Fruit fly (Drosophila melanogaster) whole organism, embryonic: Measurements from ENCODE around the gene CG14207.
A peak's percentile ranks its signal among the peaks of the same experiment; 100 is the strongest.

Source experiments
- Awh ChIP-seq: fragments of 200-800 bp; sonication (Bioruptor generic); IDR thresholded peaks from 2 replicates; pipeline ENCODE4, ENCODE4 v1.3.6; 2022; ENCODE audit warnings: missing biosample characterization, missing genetic modification characterization
- CG11085 ChIP-seq: fragments of 200-800 bp; sonication (Bioruptor generic); IDR thresholded peaks from 2 replicates; pipeline ENCODE4 v1.3.6; 2022; ENCODE audit warnings: missing biosample characterization, missing genetic modification characterization
- CG11456 ChIP-seq: fragments of 200-800 bp; sonication (Bioruptor generic); IDR thresholded peaks from 3 replicates; pipeline ENCODE4 v1.3.6; 2022; ENCODE audit warnings: missing biosample characterization, missing genetic modification characterization
- CG1233 ChIP-seq: fragments of 200-800 bp; sonication (Bioruptor generic); optimal IDR thresholded peaks from 4 replicates; lab custom pipeline; 2018; ENCODE audit warnings: missing biosample characterization, mild to moderate bottlenecking, missing genetic modification characterization
- CG12659 ChIP-seq: fragments of 200-800 bp; sonication (Bioruptor generic); optimal IDR thresholded peaks from 3 replicates; lab custom pipeline; 2017; ENCODE audit warnings: mild to moderate bottlenecking, missing biosample characterization, missing genetic modification reagents, missing genetic modification characterization
- CG13296 ChIP-seq: fragments of 200-800 bp; sonication (Bioruptor generic); optimal IDR thresholded peaks from 3 replicates; lab custom pipeline; 2018; ENCODE audit warnings: missing biosample characterization, mild to moderate bottlenecking, missing genetic modification characterization
- CG13624 ChIP-seq: fragments of 200-800 bp; sonication (Bioruptor generic); optimal IDR thresholded peaks from 2 replicates; lab custom pipeline; 2016; ENCODE audit warnings: missing biosample characterization, missing genetic modification characterization
- CG14667 ChIP-seq: fragments of 200-800 bp; sonication (Bioruptor generic); IDR thresholded peaks from 2 replicates; pipeline ENCODE4 v1.3.6; 2022; ENCODE audit warnings: missing biosample characterization, missing genetic modification characterization
- CG15269 ChIP-seq: fragments of 200-800 bp; sonication (Bioruptor generic); optimal IDR thresholded peaks from 2 replicates; lab custom pipeline; 2018; ENCODE audit warnings: missing biosample characterization, mild to moderate bottlenecking, missing genetic modification characterization, moderate library complexity
- CG17385 ChIP-seq: fragments of 200-800 bp; sonication (Bioruptor generic); optimal IDR thresholded peaks from 3 replicates; lab custom pipeline; 2018; ENCODE audit warnings: missing biosample characterization, mild to moderate bottlenecking, missing genetic modification characterization
- CG2678 ChIP-seq: fragments of 200-800 bp; sonication (Bioruptor generic); optimal IDR thresholded peaks from 3 replicates; lab custom pipeline; 2019; ENCODE audit warnings: missing biosample characterization, mild to moderate bottlenecking, missing genetic modification characterization, moderate library complexity
- CG3281 ChIP-seq: fragments of 200-800 bp; sonication (Bioruptor generic); optimal IDR thresholded peaks from 3 replicates; lab custom pipeline; 2017; ENCODE audit warnings: missing biosample characterization, mild to moderate bottlenecking, missing genetic modification characterization
- CG4328 ChIP-seq: fragments of 200-800 bp; sonication (Bioruptor generic); optimal IDR thresholded peaks from 3 replicates; lab custom pipeline; 2017; ENCODE audit warnings: missing biosample characterization, missing genetic modification reagents, missing genetic modification characterization
- CG6272 ChIP-seq: fragments of 200-800 bp; sonication (Bioruptor generic); IDR thresholded peaks from 2 replicates; pipeline ENCODE4 v1.3.6; 2022; ENCODE audit warnings: missing biosample characterization, missing genetic modification characterization
- CG7786 ChIP-seq: fragments of 200-800 bp; sonication (Bioruptor generic); optimal IDR thresholded peaks from 2 replicates; lab custom pipeline; 2016; ENCODE audit warnings: missing biosample characterization, missing genetic modification characterization
- CG7928 ChIP-seq: fragments of 200-800 bp; sonication (Bioruptor generic); optimal IDR thresholded peaks from 2 replicates; lab custom pipeline; 2017; ENCODE audit warnings: missing biosample characterization, mild to moderate bottlenecking, missing genetic modification characterization
- CG7987 ChIP-seq: fragments of 200-800 bp; sonication (Bioruptor generic); optimal IDR thresholded peaks from 2 replicates; lab custom pipeline; 2018; ENCODE audit warnings: missing biosample characterization, mild to moderate bottlenecking, missing genetic modification characterization, moderate library complexity
- CG8359 ChIP-seq: fragments of 200-800 bp; sonication (Bioruptor generic); optimal IDR thresholded peaks from 2 replicates; lab custom pipeline; 2017; ENCODE audit warnings: missing biosample characterization, mild to moderate bottlenecking, missing genetic modification characterization, borderline replicate concordance
- CG8478 ChIP-seq: fragments of >200 bp; optimal IDR thresholded peaks from 2 replicates; lab custom pipeline; 2018
- CG9876 ChIP-seq: fragments of 200-800 bp; sonication (Bioruptor generic); optimal IDR thresholded peaks from 2 replicates; lab custom pipeline; 2016; ENCODE audit warnings: missing biosample characterization, missing genetic modification characterization
- Dip2 ChIP-seq: fragments of 200-800 bp; sonication (Bioruptor generic); IDR thresholded peaks from 2 replicates; pipeline ENCODE4 v1.3.6; 2022; ENCODE audit warnings: missing biosample characterization, missing genetic modification characterization
- E2f1 ChIP-seq: fragments of 200-800 bp; sonication (Bioruptor generic); IDR thresholded peaks from 2 replicates; pipeline ENCODE4 v1.3.6; 2022; ENCODE audit warnings: missing biosample characterization, missing genetic modification characterization
- HLH4C ChIP-seq: fragments of 200-800 bp; sonication (Bioruptor generic); IDR thresholded peaks from 3 replicates; pipeline ENCODE4 v1.3.6; 2022; ENCODE audit warnings: missing biosample characterization, missing genetic modification characterization; ENCODE audit not compliant: partially characterized antibody
- Hand ChIP-seq: fragments of 200-800 bp; sonication (Bioruptor generic); optimal IDR thresholded peaks from 2 replicates; lab custom pipeline; 2017; ENCODE audit warnings: mild to moderate bottlenecking, missing biosample characterization, missing genetic modification reagents, missing genetic modification characterization
- Hey ChIP-seq: fragments of 200-800 bp; sonication (Bioruptor generic); optimal IDR thresholded peaks from 3 replicates; lab custom pipeline; 2018; ENCODE audit warnings: missing biosample characterization, mild to moderate bottlenecking, missing genetic modification characterization
- Hr3 ChIP-seq: fragments of 200-800 bp; sonication (Bioruptor generic); optimal IDR thresholded peaks from 3 replicates; lab custom pipeline; 2016; ENCODE audit warnings: missing biosample characterization, missing genetic modification characterization
- Hsf ChIP-seq: fragments of 200-800 bp; sonication (Bioruptor generic); optimal IDR thresholded peaks from 3 replicates; lab custom pipeline; 2016; ENCODE audit warnings: missing biosample characterization, missing genetic modification characterization
- MBD-R2 ChIP-seq: fragments of 200-800 bp; sonication (Bioruptor generic); IDR thresholded peaks from 2 replicates; pipeline ENCODE4 v1.3.6; 2022; ENCODE audit warnings: missing biosample characterization, missing genetic modification characterization
- Mes4 ChIP-seq: fragments of 200-800 bp; sonication (Bioruptor generic); optimal IDR thresholded peaks from 2 replicates; lab custom pipeline; 2016; ENCODE audit warnings: missing biosample characterization, missing genetic modification characterization
- NC2β ChIP-seq: fragments of 200-800 bp; sonication (Bioruptor generic); optimal IDR thresholded peaks from 2 replicates; lab custom pipeline; 2016; ENCODE audit warnings: missing biosample characterization, missing genetic modification characterization
- Oaz ChIP-seq: fragments of 200-800 bp; sonication (Bioruptor generic); IDR thresholded peaks from 2 replicates; pipeline ENCODE4 v1.3.6; 2022; ENCODE audit warnings: missing biosample characterization, missing genetic modification characterization
- Ravus ChIP-seq: fragments of 200-800 bp; sonication (Bioruptor generic); IDR thresholded peaks from 2 replicates; pipeline ENCODE4 v1.3.6; 2022; ENCODE audit warnings: missing biosample characterization, missing genetic modification characterization
- Vsx1 ChIP-seq: fragments of 200-800 bp; sonication (Bioruptor generic); optimal IDR thresholded peaks from 2 replicates; lab custom pipeline; 2017; ENCODE audit warnings: missing biosample characterization, mild to moderate bottlenecking, missing genetic modification characterization, missing genetic modification reagents
- amos ChIP-seq: fragments of 200-800 bp; sonication (Bioruptor generic); IDR thresholded peaks from 2 replicates; pipeline ENCODE4 v1.3.6; 2022; ENCODE audit warnings: missing biosample characterization, missing genetic modification characterization; ENCODE audit not compliant: partially characterized antibody
- bcd ChIP-seq: fragments of 200-800 bp; sonication (Bioruptor generic); optimal IDR thresholded peaks from 2 replicates; lab custom pipeline; 2017; ENCODE audit warnings: missing biosample characterization, mild to moderate bottlenecking, missing genetic modification characterization
- crp ChIP-seq, 2 experiments: fragments of 200-800 bp; sonication (Bioruptor generic); optimal IDR thresholded peaks; 2 replicates in 1 of 2; 3 replicates in 1 of 2; lab custom pipeline; 2017; ENCODE audit warnings: missing biosample characterization in 2 of 2, missing genetic modification characterization in 2 of 2, mild to moderate bottlenecking in 1 of 2, moderate library complexity in 1 of 2
- da ChIP-seq: fragments of 200-800 bp; sonication (Bioruptor generic); optimal IDR thresholded peaks from 2 replicates; lab custom pipeline; 2016; ENCODE audit warnings: missing biosample characterization, missing genetic modification characterization
- ems ChIP-seq: fragments of 200-800 bp; sonication (Bioruptor generic); optimal IDR thresholded peaks from 3 replicates; lab custom pipeline; 2016; ENCODE audit warnings: missing biosample characterization, missing genetic modification characterization
- gfzf ChIP-seq: fragments of 200-800 bp; sonication (Bioruptor generic); optimal IDR thresholded peaks from 2 replicates; lab custom pipeline; 2016; ENCODE audit warnings: missing biosample characterization, mild to moderate bottlenecking, missing genetic modification characterization, moderate library complexity
- gt ChIP-seq: fragments of 200-800 bp; sonication (Bioruptor generic); IDR thresholded peaks from 2 replicates; pipeline ENCODE4 v1.3.6; 2022; ENCODE audit warnings: missing biosample characterization, missing genetic modification characterization
- hkb ChIP-seq, 2 experiments: fragments of 200-800 bp in 1 of 2; fragments of >200 bp in 1 of 2; sonication (Bioruptor generic) in 1 of 2; IDR thresholded peaks in 1 of 2; optimal IDR thresholded peaks in 1 of 2; 2 replicates each; pipeline versions ENCODE4 v1.3.6 to Lab custom; 2017 to 2022; ENCODE audit warnings: missing biosample characterization in 1 of 2, missing genetic modification characterization in 1 of 2
- inv ChIP-seq: fragments of 200-800 bp; sonication (Bioruptor generic); IDR thresholded peaks from 2 replicates; pipeline ENCODE4 v1.3.6; 2022; ENCODE audit warnings: missing biosample characterization, missing genetic modification characterization; ENCODE audit not compliant: partially characterized antibody
- kni ChIP-seq: fragments of 200-800 bp; sonication (Bioruptor generic); optimal IDR thresholded peaks from 3 replicates; lab custom pipeline; 2017; ENCODE audit warnings: mild to moderate bottlenecking, missing biosample characterization, missing genetic modification reagents, missing genetic modification characterization
- nom ChIP-seq: fragments of 200-800 bp; sonication (Bioruptor generic); optimal IDR thresholded peaks from 2 replicates; lab custom pipeline; 2017; ENCODE audit warnings: missing biosample characterization, missing genetic modification characterization, mild to moderate bottlenecking, moderate library complexity, missing genetic modification reagents
- pb ChIP-seq: fragments of 200-800 bp; sonication (Bioruptor generic); optimal IDR thresholded peaks from 3 replicates; lab custom pipeline; 2016; ENCODE audit warnings: missing biosample characterization, missing genetic modification characterization
- pita ChIP-seq: fragments of 200-800 bp; sonication (Bioruptor generic); optimal IDR thresholded peaks from 2 replicates; lab custom pipeline; 2017; ENCODE audit warnings: missing biosample characterization, mild to moderate bottlenecking, missing genetic modification characterization
- psq ChIP-seq: fragments of 200-800 bp; sonication (Bioruptor generic); optimal IDR thresholded peaks from 2 replicates; lab custom pipeline; 2017; ENCODE audit warnings: missing biosample characterization, missing genetic modification characterization
- ro ChIP-seq: fragments of 200-800 bp; sonication (Bioruptor generic); IDR thresholded peaks from 2 replicates; pipeline ENCODE4 v1.3.6; 2022; ENCODE audit warnings: missing biosample characterization, missing genetic modification characterization
- scrt ChIP-seq: fragments of 200-800 bp; sonication (Bioruptor generic); optimal IDR thresholded peaks from 2 replicates; lab custom pipeline; 2018; ENCODE audit warnings: missing biosample characterization, mild to moderate bottlenecking, missing genetic modification characterization, moderate library complexity
- stc ChIP-seq: fragments of 200-800 bp; sonication (Bioruptor generic); IDR thresholded peaks from 2 replicates; pipeline ENCODE4 v1.3.6; 2022; ENCODE audit warnings: missing biosample characterization, missing genetic modification characterization
- zen ChIP-seq: fragments of 200-800 bp; sonication (Bioruptor generic); optimal IDR thresholded peaks from 3 replicates; lab custom pipeline; 2018; ENCODE audit warnings: missing biosample characterization, mild to moderate bottlenecking, missing genetic modification characterization, moderate library complexity

CG14207 gene

dm6 chrX:19604997-19605396 lies at the start of gene CG14207 (continued):
- peak; percentile 26 for TF ChIP-seq CG7987
- peak; percentile 3 for TF ChIP-seq gfzf
- TF ChIP-seq crp (GFP tag; optimal IDR thresholded peaks at IDR 0.05; lab: Kevin White, UChicago): no peak
- peak; percentile 29 for TF ChIP-seq CG12659 (GFP tag; lab: Kevin White, UChicago)
- no peak for TF ChIP-seq ro (GFP tag; lab: Robert Waterston, UW)
- TF ChIP-seq CG7786 (GFP tag; lab: Kevin White, UChicago): no peak
- TF ChIP-seq CG15269 (tag; lab: Kevin White, UChicago): peak; percentile 31
- peak; percentile 32; the same call in 1 of the 2 replicates for TF ChIP-seq inv (GFP tag; lab: Robert Waterston, UW)
- TF ChIP-seq gt (GFP tag; lab: Robert Waterston, UW): no peak
- peak; percentile 21; the same call in 1 of the 2 replicates for TF ChIP-seq MBD-R2
- TF ChIP-seq kni: no peak
- peak; percentile 67; the same call in 1 of the 2 replicates for TF ChIP-seq amos (GFP tag; lab: Robert Waterston, UW)
- TF ChIP-seq Hr3: no peak
- TF ChIP-seq zen (tag; lab: Kevin White, UChicago): no peak
- no peak for TF ChIP-seq da (GFP tag; lab: Kevin White, UChicago)
- no peak for TF ChIP-seq Dip2 (GFP tag; lab: Robert Waterston, UW)
- TF ChIP-seq CG8478: no peak
- no peak for TF ChIP-seq CG6272 (GFP tag; lab: Robert Waterston, UW)
- no peak for TF ChIP-seq Oaz
- TF ChIP-seq CG7928 (GFP tag; lab: Kevin White, UChicago): no peak
- TF ChIP-seq CG3281 (GFP tag; lab: Kevin White, UChicago): no peak
- no peak for TF ChIP-seq bcd (GFP tag; lab: Kevin White, UChicago)
- TF ChIP-seq ems (GFP tag; lab: Kevin White, UChicago): peak; percentile 5
- TF ChIP-seq CG13624: peak; percentile 56
- no peak for TF ChIP-seq Hsf
- peak; percentile 37 for TF ChIP-seq scrt (GFP tag; lab: Kevin White, UChicago)
- TF ChIP-seq Awh (GFP tag; lab: Robert Waterston, UW): no peak
- TF ChIP-seq Hey (tag; lab: Kevin White, UChicago): no peak
- TF ChIP-seq CG11085: no peak
- peak; percentile 40 for TF ChIP-seq CG13296 (GFP tag; lab: Kevin White, UChicago)
- TF ChIP-seq Mes4 (GFP tag; lab: Kevin White, UChicago): no peak
- no peak for TF ChIP-seq Vsx1 (GFP tag; lab: Kevin White, UChicago)
- no peak for TF ChIP-seq hkb (optimal IDR thresholded peaks at IDR 0.05; lab: Kevin White, UChicago)
- no peak for TF ChIP-seq hkb (GFP tag; IDR thresholded peaks at IDR 0.05; lab: Robert Waterston, UW)
- TF ChIP-seq CG17385 (GFP tag; lab: Kevin White, UChicago): peak; percentile 17
- TF ChIP-seq CG2678 (tag; lab: Kevin White, UChicago): no peak
- no peak for TF ChIP-seq CG11456 (GFP tag; lab: Robert Waterston, UW)
- TF ChIP-seq pita (GFP tag; lab: Kevin White, UChicago): no peak
- no peak for TF ChIP-seq psq (GFP tag; lab: Kevin White, UChicago)
- no peak for TF ChIP-seq E2f1 (GFP tag; lab: Robert Waterston, UW)
- no peak for TF ChIP-seq nom (GFP tag; lab: Kevin White, UChicago)
- TF ChIP-seq stc (GFP tag; lab: Robert Waterston, UW): no peak
- TF ChIP-seq CG1233 (GFP tag; lab: Kevin White, UChicago): no peak
- TF ChIP-seq NC2β: peak; percentile 42
- TF ChIP-seq HLH4C (GFP tag; lab: Robert Waterston, UW): peak; percentile 88
- no peak for TF ChIP-seq CG4328 (GFP tag; lab: Kevin White, UChicago)
- no peak for TF ChIP-seq Ravus (GFP tag; lab: Robert Waterston, UW)
- no peak for TF ChIP-seq CG8359 (GFP tag; lab: Kevin White, UChicago)
- no peak for TF ChIP-seq CG9876 (GFP tag; lab: Kevin White, UChicago)
- TF ChIP-seq CG14667 (GFP tag; lab: Robert Waterston, UW): no peak
- TF ChIP-seq pb (GFP tag; lab: Kevin White, UChicago): no peak
- peak; percentile 48 for TF ChIP-seq Hand (GFP tag; lab: Kevin White, UChicago)
